Worm (Caenorhabditis elegans): ENCODE data around the gene C01G10.1.

DNA sequence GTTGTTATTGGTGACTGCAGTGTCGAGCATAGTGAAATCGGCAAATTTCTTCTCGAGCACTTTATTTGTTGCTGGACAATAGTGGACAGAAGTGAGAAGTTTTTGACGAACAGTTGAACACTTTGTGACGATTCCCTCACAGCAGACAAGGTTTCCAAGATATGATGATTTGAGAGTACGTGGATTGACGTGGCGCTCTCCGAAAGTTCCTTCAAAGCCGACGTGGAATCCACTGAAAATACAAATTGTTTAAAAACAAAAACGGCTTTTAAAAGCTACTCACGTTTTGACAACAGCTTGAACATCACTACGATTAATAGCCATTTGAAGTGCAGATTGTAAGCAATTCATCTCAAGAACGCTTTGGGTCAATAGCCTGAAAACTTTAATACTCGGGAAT, 40.6 kb upstream of the C01G10.1 start:
- TF ChIP-seq nhr-77 (tag; optimal IDR thresholded peaks at IDR 0.05) (no peak), unc-62 (GFP tag; optimal IDR thresholded peaks at IDR 0.05 in 1 of 2) (no peak), unc-62 (tag; optimal IDR thresholded peaks at IDR 0.05) (no peak), unc-130 (GFP tag; optimal IDR thresholded peaks at IDR 0.05) (no peak), fos-1 (tag; optimal IDR thresholded peaks at IDR 0.05) (no peak), mxl-2 (GFP tag; conservative IDR thresholded peaks at IDR 0.05) (no peak)
